Worm (Caenorhabditis elegans) whole organism, L3 larva: ENCODE data around the gene ceh-31.
A peak's percentile ranks its signal among the peaks of the same experiment; 100 is the strongest.

Experiments used
- ZK546.5 ChIP-seq: sonication (generic microtip); optimal IDR thresholded peaks from 2 replicates; lab custom pipeline; 2017; ENCODE audit warnings: missing biosample characterization, missing genetic modification characterization
- egl-5 ChIP-seq: fragments of 150-350 bp; optimal IDR thresholded peaks from 2 replicates; lab custom pipeline; 2017; ENCODE audit warnings: missing biosample characterization, missing genetic modification reagents, missing genetic modification characterization, inconsistent platforms
- elt-1 ChIP-seq: fragments of 150-350 bp; optimal IDR thresholded peaks from 2 replicates; lab custom pipeline; 2014; ENCODE audit warnings: missing biosample characterization, missing genetic modification characterization
- elt-3 ChIP-seq, 3 experiments: fragments of 150-350 bp in 1 of 3; sonication (generic microtip) in 2 of 3; optimal IDR thresholded peaks; 2 replicates in 2 of 3; 4 replicates in 1 of 3; lab custom pipeline; 2014 to 2017; ENCODE audit warnings: missing biosample characterization in 3 of 3, missing genetic modification characterization in 3 of 3
- fkh-10 ChIP-seq: sonication (generic microtip); optimal IDR thresholded peaks from 2 replicates; lab custom pipeline; 2017; ENCODE audit warnings: missing biosample characterization, missing genetic modification reagents, missing genetic modification characterization
- fkh-2 ChIP-seq: fragments of 150-350 bp; optimal IDR thresholded peaks from 2 replicates; lab custom pipeline; 2014; ENCODE audit warnings: missing biosample characterization, missing genetic modification reagents, missing genetic modification characterization
- hmg-11 ChIP-seq: sonication (generic microtip); optimal IDR thresholded peaks from 2 replicates; lab custom pipeline; 2016; ENCODE audit warnings: missing genetic modification characterization, missing compliant biosample characterization
- jun-1 ChIP-seq: fragments of 150-350 bp; optimal IDR thresholded peaks from 2 replicates; lab custom pipeline; 2014; ENCODE audit warnings: missing biosample characterization, missing genetic modification reagents, missing genetic modification characterization
- lin-39 ChIP-seq: fragments of 150-350 bp; optimal IDR thresholded peaks from 2 replicates; lab custom pipeline; 2018; ENCODE audit warnings: missing biosample characterization, missing genetic modification reagents, missing genetic modification characterization
- nfya-1 ChIP-seq: sonication (generic microtip); optimal IDR thresholded peaks from 2 replicates; lab custom pipeline; 2017; ENCODE audit warnings: missing genetic modification characterization, mild to moderate bottlenecking, missing compliant biosample characterization, antibody characterized with exemption, moderate library complexity; ENCODE audit not compliant: insufficient read depth
- nhr-12 ChIP-seq: fragments of 150-350 bp; optimal IDR thresholded peaks from 2 replicates; lab custom pipeline; 2014; ENCODE audit warnings: missing biosample characterization, missing genetic modification characterization
- nhr-23 ChIP-seq: fragments of 150-350 bp; optimal IDR thresholded peaks from 2 replicates; lab custom pipeline; 2014; ENCODE audit warnings: missing biosample characterization, missing genetic modification reagents, missing genetic modification characterization
- nhr-237 ChIP-seq: fragments of 150-350 bp; optimal IDR thresholded peaks from 2 replicates; lab custom pipeline; 2014; ENCODE audit warnings: missing biosample characterization, missing genetic modification characterization
- nhr-28 ChIP-seq: fragments of 150-350 bp; optimal IDR thresholded peaks from 2 replicates; lab custom pipeline; 2014; ENCODE audit warnings: missing biosample characterization, missing genetic modification characterization
- nhr-43 ChIP-seq: sonication (generic microtip); optimal IDR thresholded peaks from 2 replicates; lab custom pipeline; 2016; ENCODE audit warnings: mild to moderate bottlenecking, missing genetic modification characterization, missing compliant biosample characterization; ENCODE audit not compliant: poor library complexity, severe bottlenecking
- pqm-1 ChIP-seq: fragments of 150-350 bp; optimal IDR thresholded peaks from 2 replicates; lab custom pipeline; 2017; ENCODE audit warnings: missing biosample characterization, missing genetic modification characterization, inconsistent platforms
- tbx-2 ChIP-seq: sonication (generic microtip); optimal IDR thresholded peaks from 2 replicates; lab custom pipeline; 2016; ENCODE audit warnings: mild to moderate bottlenecking, missing genetic modification characterization, missing compliant biosample characterization
- unc-62 ChIP-seq: fragments of 150-350 bp; sonication (generic microtip); optimal IDR thresholded peaks from 4 replicates; lab custom pipeline; 2014; ENCODE audit warnings: missing biosample characterization, missing genetic modification reagents, missing genetic modification characterization
- zag-1 ChIP-seq: fragments of 150-350 bp; optimal IDR thresholded peaks from 2 replicates; lab custom pipeline; 2014; ENCODE audit warnings: missing biosample characterization, missing genetic modification characterization

The ceh-31 gene

DNA sequence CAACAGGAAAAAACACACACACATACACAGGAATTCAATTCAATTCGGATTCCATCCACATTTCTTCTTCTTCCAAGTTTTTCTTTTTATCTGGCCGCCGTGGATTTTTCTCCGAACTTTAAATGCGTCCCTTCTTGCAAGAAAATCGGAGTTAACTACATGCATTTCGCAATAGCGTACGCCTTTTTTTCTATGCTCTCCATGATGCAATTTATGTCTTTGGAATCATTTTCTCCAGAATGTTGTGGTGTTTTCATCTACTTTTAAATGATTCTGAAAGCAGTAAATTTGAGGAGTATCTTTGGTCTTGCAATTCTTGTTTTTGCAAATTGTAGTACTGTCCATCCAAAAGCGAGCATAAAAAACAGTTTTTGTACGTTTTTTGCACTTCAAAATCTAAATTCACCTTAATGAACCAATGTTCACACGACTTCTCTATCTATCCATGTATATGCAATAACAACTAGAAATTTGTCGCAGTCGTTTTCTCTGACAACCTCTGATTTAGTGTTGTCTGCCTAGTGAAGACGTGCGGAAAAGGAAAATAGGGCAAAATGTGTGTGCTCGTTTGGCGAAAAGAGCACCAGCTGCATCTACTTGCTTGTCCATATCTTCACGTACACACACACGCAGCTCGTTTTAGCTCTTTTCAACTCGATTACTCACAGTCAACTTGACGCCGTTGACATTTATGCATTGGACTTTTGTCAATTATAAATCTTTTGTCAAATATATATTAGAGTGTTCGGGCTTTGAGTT, 47.7 kb downstream of the ceh-31 start:
- no peak for TF ChIP-seq nhr-237 (tag; lab: Kevin White, UChicago)
- TF ChIP-seq unc-62 = peak; percentile 4
- TF ChIP-seq hmg-11 = peak; percentile 11
- peak; percentile 11 for TF ChIP-seq lin-39
- TF ChIP-seq nhr-28 = no peak

ce11 chrX:3021466-3021865, 48.8 kb downstream of the ceh-31 start:
- TF ChIP-seq jun-1 (tag; lab: Kevin White, UChicago) (no peak), nfya-1 (tag; lab: Kevin White, UChicago) (peak; percentile 5), nhr-12 (tag; lab: Kevin White, UChicago) (no peak)

DNA sequence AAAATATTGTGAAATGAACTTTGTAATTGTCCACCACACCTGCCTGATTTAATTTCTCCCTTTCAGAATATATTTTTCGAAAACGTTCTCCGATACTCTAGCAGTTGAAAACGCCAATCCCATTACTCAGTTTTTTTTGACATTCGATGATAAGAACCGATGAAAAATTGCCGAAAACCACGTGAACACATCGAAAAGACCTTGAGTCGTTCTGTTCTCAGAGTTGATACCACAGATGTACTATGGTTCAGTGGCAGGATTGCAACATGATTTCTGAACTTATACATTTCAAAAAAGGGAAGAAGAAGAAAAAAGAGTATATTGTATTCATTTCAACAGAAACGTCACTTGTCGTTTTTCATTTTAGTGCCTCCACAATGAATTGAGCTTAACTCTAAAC, 50.2 kb downstream of the ceh-31 start:
- TF ChIP-seq ZK546.5 (tag; lab: Kevin White, UChicago) (no peak), elt-3 (tag; optimal IDR thresholded peaks at IDR 0.05; lab: Kevin White, UChicago) (no peak), fkh-2 (tag; lab: Kevin White, UChicago) (no peak), nhr-23 (tag; lab: Kevin White, UChicago) (no peak), elt-1 (tag; lab: Kevin White, UChicago) (no peak), pqm-1 (tag; lab: Kevin White, UChicago) (no peak), tbx-2 (tag; lab: Kevin White, UChicago) (no peak), fkh-10 (GFP tag; lab: Kevin White, UChicago) (no peak), lin-39 (no peak), nhr-43 (tag; lab: Kevin White, UChicago) (no peak), nhr-28 (no peak), egl-5 (no peak), hmg-11 (no peak), zag-1 (tag; lab: Kevin White, UChicago) (no peak)
